Worm (Caenorhabditis elegans): ENCODE results near the gene C16D9.1.

DNA sequence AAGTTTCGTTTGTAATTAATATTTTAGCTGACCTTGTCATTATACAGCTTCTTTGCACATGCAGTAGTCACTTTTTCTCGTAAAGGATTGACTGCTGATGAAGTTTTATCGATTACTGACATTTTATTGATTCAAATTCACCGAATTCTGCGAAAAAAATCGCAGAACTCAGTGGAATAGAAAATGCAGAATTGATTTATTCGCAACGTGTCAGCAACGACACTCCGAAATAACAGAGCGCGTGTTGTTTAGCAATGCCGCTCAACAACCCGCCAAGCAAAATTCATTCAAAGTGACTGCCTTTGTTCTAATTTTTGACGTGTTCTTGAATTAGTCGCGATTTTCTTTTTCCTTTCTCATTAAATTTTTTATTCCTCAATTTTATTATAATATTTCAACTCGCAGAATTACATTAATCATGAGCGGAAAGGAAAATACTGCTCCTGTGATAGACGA is 38.0 kb upstream of the C16D9.1 start, which contains the start of the genes cogc-6 and air-1:
- TF ChIP-seq elt-3 (tag; optimal IDR thresholded peaks at IDR 0.05) (no peak), unc-62 (GFP tag; optimal IDR thresholded peaks at IDR 0.05) (no peak)
